Fruit fly (Drosophila melanogaster) whole organism, embryonic: Measurements from ENCODE around the gene ClC-c.

Experiments used
- Bdp1 ChIP-seq: fragments of 200-800 bp; sonication (Bioruptor generic); optimal IDR thresholded peaks from 3 replicates; lab custom pipeline; 2016; ENCODE audit warnings: missing biosample characterization, missing genetic modification characterization
- CG11085 ChIP-seq: fragments of 200-800 bp; sonication (Bioruptor generic); IDR thresholded peaks from 2 replicates; pipeline ENCODE4 v1.3.6; 2022; ENCODE audit warnings: missing biosample characterization, missing genetic modification characterization
- CG11247 ChIP-seq: fragments of 200-800 bp; sonication (Bioruptor generic); IDR thresholded peaks from 2 replicates; pipeline ENCODE4 v1.3.6; 2022; ENCODE audit warnings: missing biosample characterization, missing genetic modification characterization
- CG12236 ChIP-seq: fragments of 200-800 bp; sonication (Bioruptor generic); optimal IDR thresholded peaks from 2 replicates; lab custom pipeline; 2016; ENCODE audit warnings: missing biosample characterization, missing genetic modification characterization
- CG15514 ChIP-seq: fragments of 200-800 bp; sonication (Bioruptor generic); optimal IDR thresholded peaks from 3 replicates; lab custom pipeline; 2017; ENCODE audit warnings: missing biosample characterization, missing genetic modification characterization, mild to moderate bottlenecking, moderate library complexity, missing genetic modification reagents
- CG17328 ChIP-seq: fragments of 200-800 bp; sonication (Bioruptor generic); IDR thresholded peaks from 2 replicates; pipeline ENCODE4 v1.3.6; 2022; ENCODE audit warnings: missing biosample characterization, missing genetic modification characterization
- CG17912 ChIP-seq: fragments of 200-800 bp; sonication (Bioruptor generic); optimal IDR thresholded peaks from 2 replicates; lab custom pipeline; 2018; ENCODE audit warnings: missing biosample characterization, mild to moderate bottlenecking, missing genetic modification characterization
- CG32772 ChIP-seq: fragments of 200-800 bp; sonication (Bioruptor generic); IDR thresholded peaks from 2 replicates; pipeline ENCODE4 v1.3.6; 2022; ENCODE audit warnings: missing biosample characterization, missing genetic modification characterization
- CG4328 ChIP-seq: fragments of 200-800 bp; sonication (Bioruptor generic); optimal IDR thresholded peaks from 3 replicates; lab custom pipeline; 2017; ENCODE audit warnings: missing biosample characterization, missing genetic modification reagents, missing genetic modification characterization
- CG4854 ChIP-seq: fragments of 200-800 bp; sonication (Bioruptor generic); optimal IDR thresholded peaks from 2 replicates; lab custom pipeline; 2016; ENCODE audit warnings: missing biosample characterization, missing genetic modification characterization, inconsistent platforms
- CG5180 ChIP-seq: fragments of 200-800 bp; sonication (Bioruptor generic); optimal IDR thresholded peaks from 3 replicates; lab custom pipeline; 2017; ENCODE audit warnings: missing biosample characterization, missing genetic modification characterization, mild to moderate bottlenecking, moderate library complexity, missing genetic modification reagents
- CG6272 ChIP-seq: fragments of 200-800 bp; sonication (Bioruptor generic); IDR thresholded peaks from 2 replicates; pipeline ENCODE4 v1.3.6; 2022; ENCODE audit warnings: missing biosample characterization, missing genetic modification characterization
- CG7372 ChIP-seq: fragments of 200-800 bp; sonication (Bioruptor generic); IDR thresholded peaks from 2 replicates; pipeline ENCODE4 v1.3.6; 2022; ENCODE audit warnings: missing biosample characterization, missing genetic modification characterization
- CG7786 ChIP-seq: fragments of 200-800 bp; sonication (Bioruptor generic); optimal IDR thresholded peaks from 2 replicates; lab custom pipeline; 2016; ENCODE audit warnings: missing biosample characterization, missing genetic modification characterization
- CG8290 ChIP-seq, 3 experiments: fragments of 200-800 bp; sonication (Bioruptor generic); optimal IDR thresholded peaks; 2 replicates each; lab custom pipeline; 2016 to 2019; ENCODE audit warnings: missing biosample characterization in 3 of 3, missing genetic modification characterization in 3 of 3, mild to moderate bottlenecking in 2 of 3, moderate library complexity in 1 of 3
- CG8765 ChIP-seq: fragments of 200-800 bp; sonication (Bioruptor generic); IDR thresholded peaks from 2 replicates; pipeline ENCODE4 v1.3.6; 2022; ENCODE audit warnings: missing biosample characterization, missing genetic modification characterization
- Dbx ChIP-seq: fragments of 200-800 bp; sonication (Bioruptor generic); IDR thresholded peaks from 3 replicates; pipeline ENCODE4 v1.3.6; 2022; ENCODE audit warnings: missing biosample characterization, missing genetic modification characterization
- H15 ChIP-seq: fragments of 200-800 bp; sonication (Bioruptor generic); IDR thresholded peaks from 3 replicates; pipeline ENCODE4 v1.3.6; 2022; ENCODE audit warnings: missing biosample characterization, missing genetic modification characterization
- NC2α ChIP-seq: fragments of 200-800 bp; sonication (Bioruptor generic); optimal IDR thresholded peaks from 2 replicates; lab custom pipeline; 2016; ENCODE audit warnings: missing biosample characterization, missing genetic modification characterization
- NC2β ChIP-seq: fragments of 200-800 bp; sonication (Bioruptor generic); optimal IDR thresholded peaks from 2 replicates; lab custom pipeline; 2016; ENCODE audit warnings: missing biosample characterization, missing genetic modification characterization
- Nf-YB ChIP-seq: fragments of 200-800 bp; sonication (Bioruptor generic); optimal IDR thresholded peaks from 3 replicates; lab custom pipeline; 2019; ENCODE audit warnings: missing biosample characterization, mild to moderate bottlenecking, missing genetic modification characterization, moderate library complexity
- Side ChIP-seq: fragments of 200-800 bp; sonication (Bioruptor generic); optimal IDR thresholded peaks from 2 replicates; lab custom pipeline; 2016; ENCODE audit warnings: missing biosample characterization, missing genetic modification characterization
- Stat92E ChIP-seq, 3 experiments: fragments of >200 bp in 2 of 3; fragments of 200-800 bp in 1 of 3; sonication (Bioruptor generic) in 1 of 3; optimal IDR thresholded peaks; 2 replicates each; lab custom pipeline; 2017 to 2019; ENCODE audit warnings: missing biosample characterization in 3 of 3, missing genetic modification characterization in 3 of 3, mild to moderate bottlenecking in 1 of 3, moderate library complexity in 1 of 3
- Taf1 ChIP-seq: fragments of 200-800 bp; sonication (Bioruptor generic); IDR thresholded peaks from 2 replicates; pipeline ENCODE4 v1.3.6; 2022; ENCODE audit warnings: missing biosample characterization, missing genetic modification characterization
- ac ChIP-seq: fragments of 200-800 bp; sonication (Bioruptor generic); optimal IDR thresholded peaks from 3 replicates; lab custom pipeline; 2017; ENCODE audit warnings: missing biosample characterization, mild to moderate bottlenecking, missing genetic modification characterization
- bigmax ChIP-seq: fragments of 200-800 bp; sonication (Bioruptor generic); optimal IDR thresholded peaks from 2 replicates; lab custom pipeline; 2018; ENCODE audit warnings: missing biosample characterization, mild to moderate bottlenecking, missing genetic modification characterization
- cas ChIP-seq: fragments of 200-800 bp; sonication (Bioruptor generic); IDR thresholded peaks from 2 replicates; pipeline ENCODE4 v1.3.6; 2022; ENCODE audit warnings: missing biosample characterization, missing genetic modification characterization
- dmrt99B ChIP-seq: fragments of 200-800 bp; sonication (Bioruptor generic); optimal IDR thresholded peaks from 2 replicates; lab custom pipeline; 2018; ENCODE audit warnings: missing biosample characterization, mild to moderate bottlenecking, missing genetic modification characterization, moderate library complexity
- ems ChIP-seq: fragments of 200-800 bp; sonication (Bioruptor generic); optimal IDR thresholded peaks from 3 replicates; lab custom pipeline; 2016; ENCODE audit warnings: missing biosample characterization, missing genetic modification characterization
- grn ChIP-seq: fragments of 200-800 bp; sonication (Bioruptor generic); optimal IDR thresholded peaks from 3 replicates; lab custom pipeline; 2017; ENCODE audit warnings: missing biosample characterization, missing genetic modification characterization
- ham ChIP-seq: fragments of 200-800 bp; sonication (Bioruptor generic); IDR thresholded peaks from 2 replicates; pipeline ENCODE4 v1.3.6; 2022; ENCODE audit warnings: missing biosample characterization, missing genetic modification characterization
- hth ChIP-seq: fragments of >200 bp; optimal IDR thresholded peaks from 2 replicates; lab custom pipeline; 2017; ENCODE audit warnings: inconsistent platforms
- ind ChIP-seq: fragments of 200-800 bp; sonication (Bioruptor generic); optimal IDR thresholded peaks from 3 replicates; lab custom pipeline; 2016; ENCODE audit warnings: missing biosample characterization, missing genetic modification characterization
- insv ChIP-seq, 2 experiments: fragments of 200-800 bp; sonication (Bioruptor generic); optimal IDR thresholded peaks; 3 replicates each; lab custom pipeline; 2016 to 2018; ENCODE audit warnings: missing biosample characterization in 2 of 2, missing genetic modification characterization in 2 of 2
- jigr1 ChIP-seq: fragments of 200-800 bp; sonication (Bioruptor generic); IDR thresholded peaks from 3 replicates; pipeline ENCODE4 v1.3.6; 2022; ENCODE audit warnings: missing biosample characterization, missing genetic modification characterization
- lab ChIP-seq: fragments of 200-800 bp; sonication (Bioruptor generic); optimal IDR thresholded peaks from 3 replicates; lab custom pipeline; 2017; ENCODE audit warnings: missing biosample characterization, missing genetic modification characterization, mild to moderate bottlenecking, moderate library complexity, missing genetic modification reagents
- lov ChIP-seq, 2 experiments: fragments of 200-800 bp in 1 of 2; fragments of >200 bp in 1 of 2; sonication (Bioruptor generic) in 1 of 2; IDR thresholded peaks in 1 of 2; optimal IDR thresholded peaks in 1 of 2; 2 replicates in 1 of 2; 3 replicates in 1 of 2; pipeline versions ENCODE4 v1.3.6 to Lab custom; 2017 to 2022; ENCODE audit warnings: missing biosample characterization in 1 of 2, missing genetic modification characterization in 1 of 2
- mirr ChIP-seq: fragments of 200-800 bp; sonication (Bioruptor generic); optimal IDR thresholded peaks from 3 replicates; lab custom pipeline; 2018; ENCODE audit warnings: missing biosample characterization, mild to moderate bottlenecking, missing genetic modification characterization
- oc ChIP-seq: fragments of 200-800 bp; sonication (Bioruptor generic); optimal IDR thresholded peaks from 2 replicates; lab custom pipeline; 2018; ENCODE audit warnings: missing biosample characterization, mild to moderate bottlenecking, missing genetic modification characterization, moderate library complexity
- odd ChIP-seq: fragments of 200-800 bp; sonication (Bioruptor generic); optimal IDR thresholded peaks from 2 replicates; lab custom pipeline; 2017; ENCODE audit warnings: missing biosample characterization, mild to moderate bottlenecking, missing genetic modification characterization
- pb ChIP-seq: fragments of 200-800 bp; sonication (Bioruptor generic); optimal IDR thresholded peaks from 3 replicates; lab custom pipeline; 2016; ENCODE audit warnings: missing biosample characterization, missing genetic modification characterization
- pfk ChIP-seq: fragments of 200-800 bp; sonication (Bioruptor generic); optimal IDR thresholded peaks from 2 replicates; lab custom pipeline; 2018; ENCODE audit warnings: missing biosample characterization, mild to moderate bottlenecking, missing genetic modification characterization, moderate library complexity
- salm ChIP-seq: fragments of 200-800 bp; sonication (Bioruptor generic); optimal IDR thresholded peaks from 2 replicates; lab custom pipeline; 2018; ENCODE audit warnings: missing biosample characterization, mild to moderate bottlenecking, missing genetic modification characterization
- sob ChIP-seq: fragments of 200-800 bp; sonication (Bioruptor generic); IDR thresholded peaks from 2 replicates; pipeline ENCODE4 v1.3.6; 2022; ENCODE audit warnings: missing biosample characterization, missing genetic modification characterization
- stwl ChIP-seq: fragments of 200-800 bp; sonication (Bioruptor generic); optimal IDR thresholded peaks from 3 replicates; lab custom pipeline; 2018; ENCODE audit warnings: missing biosample characterization, mild to moderate bottlenecking, missing genetic modification characterization, moderate library complexity
- toy ChIP-seq: fragments of 200-800 bp; sonication (Bioruptor generic); IDR thresholded peaks from 2 replicates; pipeline ENCODE4 v1.3.6; 2022; ENCODE audit warnings: missing biosample characterization, missing genetic modification characterization
- tup ChIP-seq: fragments of 200-800 bp; sonication (Bioruptor generic); optimal IDR thresholded peaks from 2 replicates; lab custom pipeline; 2016; ENCODE audit warnings: missing biosample characterization, mild to moderate bottlenecking, missing genetic modification characterization, moderate library complexity
- twi ChIP-seq: fragments of 200-800 bp; optimal IDR thresholded peaks from 2 replicates; lab custom pipeline; 2019; ENCODE audit warnings: missing biosample characterization, mild to moderate bottlenecking, missing genetic modification characterization, moderate library complexity
- yki ChIP-seq: fragments of >200 bp; optimal IDR thresholded peaks from 3 replicates; lab custom pipeline; 2018
- zen ChIP-seq: fragments of 200-800 bp; sonication (Bioruptor generic); optimal IDR thresholded peaks from 3 replicates; lab custom pipeline; 2018; ENCODE audit warnings: missing biosample characterization, mild to moderate bottlenecking, missing genetic modification characterization, moderate library complexity
- zfh1 ChIP-seq: fragments of 200-800 bp; sonication (Bioruptor generic); IDR thresholded peaks from 3 replicates; pipeline ENCODE4 v1.3.6; 2022; ENCODE audit warnings: missing biosample characterization, missing genetic modification characterization

ClC-c gene

DNA sequence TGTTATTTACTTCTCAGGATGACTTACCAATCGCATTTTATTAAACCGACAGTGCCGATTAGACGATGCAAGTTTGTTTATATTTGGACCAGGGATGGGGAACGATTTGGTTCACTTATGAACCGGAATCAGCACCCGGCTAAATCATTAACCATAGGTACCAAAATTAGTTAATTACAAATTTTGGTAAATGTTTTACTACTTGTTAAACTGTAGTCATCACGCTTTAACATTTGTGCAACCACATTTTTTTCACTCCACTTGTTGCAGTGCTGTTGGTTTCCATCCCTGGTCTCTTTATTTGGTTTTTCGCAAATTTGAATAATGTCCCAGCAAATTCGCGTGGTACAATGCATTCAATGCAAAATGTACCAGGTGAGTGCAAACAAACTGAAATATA lies 15.3 kb downstream of the ClC-c start, which contains the start of the genes IntS9 and CG43295 (continued):
- TF ChIP-seq NC2β (peak; percentile 89), toy (GFP tag; lab: Robert Waterston, UW) (no peak), NC2α (GFP tag; lab: Kevin White, UChicago) (peak; percentile 79), cas (GFP tag; lab: Robert Waterston, UW) (peak; percentile 74; the same call in 1 of the 2 replicates), Bdp1 (GFP tag; lab: Kevin White, UChicago) (peak; percentile 80), Taf1 (GFP tag; lab: Robert Waterston, UW) (peak; percentile 66), CG15514 (GFP tag; lab: Kevin White, UChicago) (peak; percentile 99), lab (GFP tag; lab: Kevin White, UChicago) (no peak), Side (GFP tag; lab: Kevin White, UChicago) (peak; percentile 87), insv (GFP tag; optimal IDR thresholded peaks at IDR 0.05; lab: Kevin White, UChicago) (no peak), zfh1 (peak; percentile 90), lov (optimal IDR thresholded peaks at IDR 0.05; lab: Kevin White, UChicago) (no peak), lov (GFP tag; IDR thresholded peaks at IDR 0.05; lab: Robert Waterston, UW) (peak; percentile 74; the same call in 1 of the 3 replicates), jigr1 (GFP tag; lab: Robert Waterston, UW) (peak; percentile 56; the same call in 2 of the 3 replicates), twi (tag; lab: Kevin White, UChicago) (no peak), stwl (tag; lab: Kevin White, UChicago) (peak; percentile 56), CG8765 (GFP tag; lab: Robert Waterston, UW) (peak; percentile 75), salm (tag; lab: Kevin White, UChicago) (no peak), sob (GFP tag; lab: Robert Waterston, UW) (peak; percentile 78), CG11247 (peak; percentile 62), CG8290 (GFP tag; optimal IDR thresholded peaks at IDR 0.05; lab: Kevin White, UChicago) (peak; percentile 66), CG8290 (tag; optimal IDR thresholded peaks at IDR 0.05; lab: Kevin White, UChicago) (no peak), CG5180 (GFP tag; lab: Kevin White, UChicago) (no peak), CG4328 (no peak), pfk (GFP tag; lab: Kevin White, UChicago) (no peak), tup (GFP tag; lab: Kevin White, UChicago) (peak; percentile 69), CG32772 (peak; percentile 77), CG17912 (GFP tag; lab: Kevin White, UChicago) (peak; percentile 16), ham (GFP tag; lab: Robert Waterston, UW) (0 out of 2 replicates have a peak, but pooled peaks have one; percentile 19), CG12236 (GFP tag; lab: Kevin White, UChicago) (peak; percentile 72), CG6272 (GFP tag; lab: Robert Waterston, UW) (peak; percentile 77), CG11085 (GFP tag; lab: Robert Waterston, UW) (peak; percentile 49; the same call in 1 of the 2 replicates), ind (peak; percentile 89), pb (GFP tag; lab: Kevin White, UChicago) (peak; percentile 70), Dbx (GFP tag; lab: Robert Waterston, UW) (peak; percentile 82), CG7786 (GFP tag; lab: Kevin White, UChicago) (peak; percentile 85), Stat92E (GFP tag; optimal IDR thresholded peaks at IDR 0.05; lab: Kevin White, UChicago) (no peak), mirr (GFP tag; lab: Kevin White, UChicago) (no peak), CG7372 (peak; percentile 75; the same call in 1 of the 2 replicates), ems (peak; percentile 79), Nf-YB (GFP tag; lab: Kevin White, UChicago) (no peak), bigmax (GFP tag; lab: Kevin White, UChicago) (no peak), oc (tag; lab: Kevin White, UChicago) (no peak), hth (lab: Kevin White, UChicago) (no peak), yki (lab: Kevin White, UChicago) (no peak), dmrt99B (tag; lab: Kevin White, UChicago) (no peak), H15 (GFP tag; lab: Robert Waterston, UW) (peak; percentile 78), odd (no peak), CG4854 (peak; percentile 73), grn (GFP tag; lab: Kevin White, UChicago) (no peak), zen (peak; percentile 86), CG17328 (GFP tag; lab: Robert Waterston, UW) (peak; percentile 90), ac (GFP tag; lab: Kevin White, UChicago) (peak; percentile 7)
